Worm (Caenorhabditis elegans) whole organism, young adult: ENCODE results near the gene tofu-1.

Source experiments
- B0261.1 ChIP-seq: sonication (generic microtip); optimal IDR thresholded peaks from 2 replicates; lab custom pipeline; 2016; ENCODE audit warnings: mild to moderate bottlenecking, missing genetic modification characterization, moderate library complexity, missing compliant biosample characterization
- F52B5.7 ChIP-seq: sonication (generic microtip); optimal IDR thresholded peaks from 2 replicates; lab custom pipeline; 2016; ENCODE audit warnings: mild to moderate bottlenecking, missing genetic modification characterization, missing compliant biosample characterization
- unc-62 ChIP-seq: fragments of 150-350 bp; optimal IDR thresholded peaks from 2 replicates; lab custom pipeline; 2014; ENCODE audit warnings: missing biosample characterization, missing genetic modification reagents, missing genetic modification characterization

DNA sequence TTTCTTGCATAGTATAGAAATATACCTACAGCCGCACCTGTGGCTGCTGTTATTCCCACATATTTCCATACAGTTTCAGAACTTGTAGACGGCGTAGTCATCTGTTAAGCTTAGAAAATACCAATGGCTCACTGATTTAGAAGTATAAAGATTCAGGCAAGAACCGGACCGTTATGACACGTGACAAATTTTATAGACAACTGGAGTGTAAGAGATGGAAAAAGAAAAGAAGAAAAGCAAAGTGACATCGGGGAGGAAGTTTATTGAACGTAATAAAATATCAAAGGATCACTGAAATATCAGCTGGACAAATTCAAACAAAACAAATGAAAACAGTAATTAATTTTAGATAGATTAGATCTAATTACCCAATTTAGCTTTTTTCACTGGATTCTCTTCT lies 5.2 kb downstream of the tofu-1 start, which contains the start of gene rmd-2:
- TF ChIP-seq unc-62 (GFP tag; lab: Kevin White, UChicago): no peak
- TF ChIP-seq F52B5.7 (tag; lab: Kevin White, UChicago): no peak
- TF ChIP-seq B0261.1: no peak
